Fruit fly (Drosophila melanogaster): Measurements from ENCODE around the gene hll.

DNA sequence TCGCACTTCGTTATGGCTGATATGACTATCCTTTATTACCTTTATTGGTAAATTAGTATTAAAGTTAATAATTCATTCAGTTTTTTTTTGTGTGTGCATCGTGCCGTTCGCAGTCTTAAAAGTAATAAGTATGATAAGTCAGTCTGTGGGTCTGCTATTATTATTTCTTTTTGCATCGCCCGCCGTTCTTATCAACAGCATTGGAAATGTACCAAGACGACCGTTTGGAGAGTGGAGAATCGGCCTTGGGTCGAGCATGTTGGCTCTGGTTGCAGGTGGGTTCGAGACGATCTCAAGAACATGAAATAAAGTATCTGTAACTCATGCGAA is 6.3 kb upstream of the hll start:
- TF ChIP-seq Sin3A (optimal IDR thresholded peaks at IDR 0.05) (no peak), insv (optimal IDR thresholded peaks at IDR 0.05) (no peak), Myc (optimal IDR thresholded peaks at IDR 0.05) (no peak), h (optimal IDR thresholded peaks at IDR 0.05) (no peak), psq (optimal IDR thresholded peaks at IDR 0.05) (no peak)
